Worm (Caenorhabditis elegans) whole organism, late embryonic: ENCODE data around the gene dsl-7.

Experiments used
- ceh-2 ChIP-seq: sonication (generic microtip); optimal IDR thresholded peaks from 2 replicates; lab custom pipeline; 2016; ENCODE audit warnings: missing genotype, missing genetic modification characterization, missing compliant biosample characterization
- ceh-31 ChIP-seq: sonication (generic microtip); optimal IDR thresholded peaks from 2 replicates; lab custom pipeline; 2016; ENCODE audit warnings: missing genetic modification characterization, missing compliant biosample characterization
- lin-11 ChIP-seq: fragments of 200-800 bp; sonication (Bioruptor generic); optimal IDR thresholded peaks from 2 replicates; lab custom pipeline; 2018; ENCODE audit warnings: mild to moderate bottlenecking, missing genetic modification characterization, missing compliant biosample characterization
- nhr-11 ChIP-seq: fragments of 150-350 bp; optimal IDR thresholded peaks from 2 replicates; lab custom pipeline; 2014; ENCODE audit warnings: missing biosample characterization, missing genetic modification characterization

- TF ChIP-seq nhr-11 (no peak), ceh-2 (tag; lab: Kevin White, UChicago) (peak; percentile 10), ceh-31 (tag; lab: Kevin White, UChicago) (peak; percentile 4), lin-11 (no peak)
Measured at ce11 chrV:12952287-12952686, 40.7 kb upstream of the dsl-7 start, which contains the start of gene pqn-68.
